Worm (Caenorhabditis elegans) whole organism, early embryonic: Measurements from ENCODE around the gene lsm-8.

ENCODE experiments used
- B0310.2 ChIP-seq: sonication (generic microtip); optimal IDR thresholded peaks from 2 replicates; lab custom pipeline; 2016; ENCODE audit warnings: mild to moderate bottlenecking, missing genetic modification characterization, missing compliant biosample characterization
- F13C5.2 ChIP-seq: sonication (generic microtip); optimal IDR thresholded peaks from 2 replicates; lab custom pipeline; 2017; ENCODE audit warnings: mild to moderate bottlenecking, missing genetic modification characterization, inconsistent platforms, missing compliant biosample characterization
- aly-1 ChIP-seq: sonication (generic microtip); optimal IDR thresholded peaks from 2 replicates; lab custom pipeline; 2016; ENCODE audit warnings: missing genetic modification characterization, missing compliant biosample characterization
- ama-1 ChIP-seq: fragments of 150-350 bp; optimal IDR thresholded peaks from 2 replicates; lab custom pipeline; 2014
- ceh-13 ChIP-seq: fragments of 200-800 bp; sonication (Bioruptor generic); optimal IDR thresholded peaks from 2 replicates; lab custom pipeline; 2018; ENCODE audit warnings: mild to moderate bottlenecking, missing genetic modification characterization, missing compliant biosample characterization
- ceh-36 ChIP-seq: sonication (generic microtip); optimal IDR thresholded peaks from 2 replicates; lab custom pipeline; 2016; ENCODE audit warnings: missing genetic modification characterization, inconsistent platforms, missing compliant biosample characterization
- ets-7 ChIP-seq: sonication (generic microtip); optimal IDR thresholded peaks from 2 replicates; lab custom pipeline; 2016; ENCODE audit warnings: missing genotype, missing genetic modification characterization, missing compliant biosample characterization
- flt-1 ChIP-seq: fragments of 200-800 bp; sonication (Bioruptor generic); IDR thresholded peaks from 2 replicates; pipeline ENCODE4 v1.3.6; 2022; ENCODE audit warnings: missing genetic modification characterization, missing compliant biosample characterization
- hmbx-1 ChIP-seq: sonication (generic microtip); optimal IDR thresholded peaks from 2 replicates; lab custom pipeline; 2016; ENCODE audit warnings: mild to moderate bottlenecking, missing genetic modification characterization, missing compliant biosample characterization
- hmg-4 ChIP-seq: fragments of 200-800 bp; sonication (Bioruptor generic); optimal IDR thresholded peaks from 2 replicates; lab custom pipeline; 2018; ENCODE audit warnings: mild to moderate bottlenecking, missing genetic modification characterization, missing compliant biosample characterization
- hnd-1 ChIP-seq: sonication (generic microtip); optimal IDR thresholded peaks from 2 replicates; lab custom pipeline; 2016; ENCODE audit warnings: missing genetic modification characterization, missing compliant biosample characterization
- pes-1 ChIP-seq: fragments of 200-800 bp; sonication (Bioruptor generic); IDR thresholded peaks from 2 replicates; pipeline ENCODE4 v1.3.6; 2022; ENCODE audit warnings: missing genetic modification reagents, missing genetic modification characterization, missing compliant biosample characterization
- scrt-1 ChIP-seq: fragments of 200-800 bp; sonication (Bioruptor generic); IDR thresholded peaks from 2 replicates; pipeline ENCODE4 v1.3.6; 2022; ENCODE audit warnings: missing genetic modification characterization, missing compliant biosample characterization
- sea-1 ChIP-seq: fragments of 200-800 bp; sonication (Bioruptor generic); conservative IDR thresholded peaks from 2 replicates; pipeline ENCODE4 v1.3.6; 2022; ENCODE audit warnings: missing genetic modification characterization, missing compliant biosample characterization
- tbx-11 ChIP-seq: fragments of 200-800 bp; sonication (Bioruptor generic); IDR thresholded peaks from 2 replicates; pipeline ENCODE4 v1.3.6; 2022; ENCODE audit warnings: missing genetic modification characterization, missing compliant biosample characterization
- tbx-37 ChIP-seq: fragments of 200-800 bp; sonication (Bioruptor generic); conservative IDR thresholded peaks from 2 replicates; pipeline ENCODE4 v1.3.6; 2022; ENCODE audit warnings: missing genetic modification reagents, missing genetic modification characterization, missing compliant biosample characterization
- tra-4 ChIP-seq: sonication (generic microtip); optimal IDR thresholded peaks from 2 replicates; lab custom pipeline; 2017; ENCODE audit warnings: missing genetic modification characterization, missing compliant biosample characterization

lsm-8 gene

DNA sequence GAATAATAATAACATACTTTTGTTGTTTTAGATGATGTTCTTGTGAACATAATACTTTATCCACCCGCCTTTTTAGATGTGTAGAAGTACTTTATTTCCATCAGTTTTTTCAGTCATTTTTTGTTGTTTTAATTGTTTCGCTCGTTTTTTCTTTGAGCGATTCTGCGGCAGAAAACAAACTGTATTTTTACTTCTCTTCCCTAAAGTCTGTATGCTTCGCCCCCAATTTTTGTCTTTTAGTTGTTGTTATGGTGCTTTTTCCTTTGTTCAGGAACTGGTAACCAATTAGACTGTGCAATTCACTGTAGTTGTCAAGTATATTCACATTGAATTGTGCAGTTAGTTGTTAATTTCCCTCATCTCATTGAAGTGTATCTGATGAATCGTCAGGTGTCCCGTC lies 554 bp upstream of the lsm-8 start:
- TF ChIP-seq hmbx-1 (tag; lab: Kevin White, UChicago) (no peak), flt-1 (GFP tag; lab: Robert Waterston, UW) (no peak), pes-1 (no peak), tra-4 (tag; lab: Kevin White, UChicago) (no peak), ceh-13 (GFP tag; lab: Kevin White, UChicago) (no peak), tbx-11 (no peak), sea-1 (GFP tag; lab: Robert Waterston, UW) (no peak), ets-7 (tag; lab: Kevin White, UChicago) (no peak), tbx-37 (GFP tag; lab: Robert Waterston, UW) (no peak)

DNA sequence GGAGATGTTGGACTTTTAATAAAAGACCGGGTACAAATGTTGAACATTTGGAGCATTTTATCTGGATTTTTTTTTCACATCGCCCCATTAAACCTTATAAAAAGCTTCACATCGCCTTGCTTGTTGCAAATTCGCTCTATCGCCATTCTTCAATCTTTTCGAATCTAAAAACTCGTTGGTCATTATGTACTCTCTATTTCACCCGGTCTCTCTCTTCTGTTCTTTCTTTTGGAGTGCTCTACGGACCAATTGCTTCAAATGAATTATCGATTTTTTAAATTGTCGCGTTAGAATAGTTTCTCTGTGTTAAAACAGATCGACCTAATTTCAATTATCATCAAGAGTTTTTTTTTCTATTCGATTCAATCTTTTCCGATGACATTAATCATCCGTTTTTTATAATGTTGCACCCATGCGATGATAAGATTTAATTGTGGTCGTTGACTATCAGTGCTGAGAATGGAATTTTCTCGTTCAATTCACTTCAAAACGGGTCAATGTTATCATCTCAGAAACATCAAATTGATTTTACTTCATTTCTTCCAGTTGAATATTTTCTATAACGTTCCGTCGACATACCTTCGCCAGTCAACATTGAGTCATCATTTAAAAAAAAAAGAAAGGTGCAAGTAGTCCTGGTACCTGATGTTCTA lies 1.2 kb downstream of the lsm-8 start:
- TF ChIP-seq scrt-1 (no peak), ceh-13 (GFP tag; lab: Kevin White, UChicago) (no peak), F13C5.2 (tag; lab: Kevin White, UChicago) (no peak), flt-1 (GFP tag; lab: Robert Waterston, UW) (no peak), tbx-37 (GFP tag; lab: Robert Waterston, UW) (no peak), tra-4 (tag; lab: Kevin White, UChicago) (no peak), ceh-36 (tag; lab: Kevin White, UChicago) (no peak), tbx-11 (no peak)

DNA sequence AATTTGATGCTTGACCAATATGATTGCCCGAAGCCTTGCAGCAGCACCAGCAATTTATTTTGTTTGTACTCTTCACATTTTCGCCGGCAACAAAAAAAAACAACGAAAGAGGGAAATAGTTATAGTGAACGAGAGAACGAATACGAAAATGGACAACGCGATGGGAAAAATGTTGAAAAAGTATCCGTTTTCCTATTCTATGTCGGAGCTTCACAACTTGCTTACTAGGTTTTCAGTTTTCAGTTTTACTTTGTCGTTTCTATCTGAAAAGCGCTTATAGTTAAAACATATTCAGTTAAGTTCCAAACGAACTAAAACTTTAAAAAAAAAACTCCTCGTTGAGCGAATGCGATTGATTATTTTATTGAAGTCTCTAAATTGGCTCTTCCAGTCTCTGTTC lies 1.9 kb downstream of the lsm-8 start:
- TF ChIP-seq sea-1 (GFP tag; lab: Robert Waterston, UW) (no peak), ceh-36 (tag; lab: Kevin White, UChicago) (no peak)

DNA sequence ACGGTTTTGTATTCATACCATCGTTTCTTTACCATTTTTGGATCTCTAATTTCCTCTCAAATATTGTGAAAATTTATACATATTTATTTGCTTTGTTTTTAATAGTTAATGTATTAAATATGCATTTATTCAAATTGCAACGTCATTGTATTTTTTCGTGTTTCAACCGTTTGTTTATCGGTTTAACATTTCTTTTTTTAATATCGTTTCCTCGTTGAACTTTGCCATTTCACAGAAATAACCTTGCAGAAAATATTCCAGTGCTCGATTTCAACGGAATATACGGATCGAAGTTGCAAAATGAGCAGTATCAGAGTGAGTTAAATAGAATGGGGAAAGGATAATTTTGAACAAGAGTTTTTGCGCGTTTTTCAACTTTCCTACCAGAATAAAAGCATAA lies 3.0 kb downstream of the lsm-8 start, which contains the start of gene seu-1:
Gene seu-1 (plus strand): TSS at position 301 of the 400 bp plus-strand sequence.
- TF ChIP-seq aly-1 (tag; lab: Kevin White, UChicago) = no peak

DNA sequence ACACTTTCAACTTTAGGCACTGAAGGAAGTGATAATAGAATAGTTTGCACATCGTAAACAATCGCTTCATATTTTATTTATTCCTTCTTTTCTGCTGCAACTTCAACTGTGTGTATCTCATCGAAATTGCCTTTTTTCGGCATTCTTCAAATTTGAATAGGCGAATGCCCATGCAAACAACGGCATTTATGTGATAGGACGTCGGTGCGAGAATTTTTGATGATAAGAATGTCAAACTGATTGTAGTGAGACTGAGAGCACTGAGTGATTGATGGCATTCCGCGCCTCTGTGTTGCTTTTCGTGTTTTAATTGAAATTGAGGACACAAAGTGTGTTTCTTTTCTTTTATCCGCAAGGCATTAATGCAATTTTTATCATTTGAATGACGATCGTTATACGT lies 4.5 kb downstream of the lsm-8 start:
- TF ChIP-seq ama-1 (lab: Kevin White, UChicago) = no peak
- no peak for TF ChIP-seq B0310.2 (tag; lab: Kevin White, UChicago)
- TF ChIP-seq scrt-1 = no peak
- no peak for TF ChIP-seq sea-1 (GFP tag; lab: Robert Waterston, UW)
- TF ChIP-seq hnd-1 (tag; lab: Kevin White, UChicago) = no peak
- TF ChIP-seq hmbx-1 (tag; lab: Kevin White, UChicago) = no peak
- no peak for TF ChIP-seq tbx-37 (GFP tag; lab: Robert Waterston, UW)
- no peak for TF ChIP-seq ets-7 (tag; lab: Kevin White, UChicago)
- TF ChIP-seq hmg-4 (GFP tag; lab: Kevin White, UChicago) = no peak
- TF ChIP-seq pes-1 = no peak
- no peak for TF ChIP-seq aly-1 (tag; lab: Kevin White, UChicago)
- no peak for TF ChIP-seq flt-1 (GFP tag; lab: Robert Waterston, UW)
- no peak for TF ChIP-seq ceh-13 (GFP tag; lab: Kevin White, UChicago)
- TF ChIP-seq tra-4 (tag; lab: Kevin White, UChicago) = no peak
- TF ChIP-seq tbx-11 = no peak

DNA sequence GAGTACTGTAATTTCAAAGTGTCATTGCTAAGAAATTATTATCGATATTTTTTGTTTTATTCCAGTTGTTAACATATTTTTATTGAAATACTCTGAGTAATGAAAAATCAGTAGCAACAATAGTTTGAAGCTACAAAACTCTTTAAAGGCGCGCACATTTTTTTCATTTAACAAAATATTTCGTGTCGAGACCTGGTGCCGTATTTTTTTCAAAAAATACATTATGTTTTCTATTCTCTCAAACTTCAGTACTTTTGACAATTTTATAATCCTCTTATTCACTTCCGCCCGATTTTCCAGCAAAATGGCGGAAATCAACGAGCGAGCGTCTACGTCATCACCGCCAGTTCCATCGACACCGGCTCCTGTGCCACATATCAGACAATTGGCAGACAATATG lies 7.6 kb downstream of the lsm-8 start, which contains the start of gene blos-2:
Gene blos-2 (plus strand): TSS at position 301 of the 400 bp plus-strand sequence.
- TF ChIP-seq sea-1 (GFP tag; lab: Robert Waterston, UW) (no peak), aly-1 (tag; lab: Kevin White, UChicago) (no peak), ets-7 (tag; lab: Kevin White, UChicago) (no peak), ceh-36 (tag; lab: Kevin White, UChicago) (no peak)

DNA sequence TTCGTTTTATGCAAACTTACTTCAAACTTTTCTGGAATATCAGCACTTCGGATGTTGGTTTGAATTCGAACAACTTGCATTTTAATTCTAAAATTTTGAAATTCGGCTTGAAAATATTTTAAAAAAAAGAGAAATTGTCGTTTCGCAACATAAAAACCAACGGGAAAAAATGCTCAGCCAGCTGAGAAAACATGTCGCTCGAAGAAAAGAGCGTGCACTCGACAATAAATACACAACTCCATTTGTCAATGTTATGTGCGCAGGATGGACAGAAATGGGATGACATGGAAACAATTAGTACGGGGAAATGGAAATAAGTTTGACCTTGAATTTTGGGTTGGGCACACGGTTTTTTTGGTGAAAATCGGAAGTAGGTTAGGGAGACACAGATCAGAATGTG lies 9.6 kb downstream of the lsm-8 start, which contains the start of gene mif-4:
Gene mif-4 (minus strand): TSS at position 87 of the 400 bp plus-strand sequence.
- TF ChIP-seq tra-4 (tag; lab: Kevin White, UChicago) = no peak
- TF ChIP-seq ceh-13 (GFP tag; lab: Kevin White, UChicago) = no peak
- no peak for TF ChIP-seq scrt-1
- TF ChIP-seq aly-1 (tag; lab: Kevin White, UChicago) = no peak
- no peak for TF ChIP-seq F13C5.2 (tag; lab: Kevin White, UChicago)
- TF ChIP-seq hmg-4 (GFP tag; lab: Kevin White, UChicago) = no peak
- TF ChIP-seq flt-1 (GFP tag; lab: Robert Waterston, UW) = no peak
- TF ChIP-seq pes-1 = no peak
- no peak for TF ChIP-seq B0310.2 (tag; lab: Kevin White, UChicago)
- no peak for TF ChIP-seq hmbx-1 (tag; lab: Kevin White, UChicago)
- TF ChIP-seq ama-1 (lab: Kevin White, UChicago) = no peak
- no peak for TF ChIP-seq hnd-1 (tag; lab: Kevin White, UChicago)
- no peak for TF ChIP-seq sea-1 (GFP tag; lab: Robert Waterston, UW)
- TF ChIP-seq tbx-37 (GFP tag; lab: Robert Waterston, UW) = no peak
- no peak for TF ChIP-seq tbx-11
- TF ChIP-seq ets-7 (tag; lab: Kevin White, UChicago) = no peak
- no peak for TF ChIP-seq ceh-36 (tag; lab: Kevin White, UChicago)

DNA sequence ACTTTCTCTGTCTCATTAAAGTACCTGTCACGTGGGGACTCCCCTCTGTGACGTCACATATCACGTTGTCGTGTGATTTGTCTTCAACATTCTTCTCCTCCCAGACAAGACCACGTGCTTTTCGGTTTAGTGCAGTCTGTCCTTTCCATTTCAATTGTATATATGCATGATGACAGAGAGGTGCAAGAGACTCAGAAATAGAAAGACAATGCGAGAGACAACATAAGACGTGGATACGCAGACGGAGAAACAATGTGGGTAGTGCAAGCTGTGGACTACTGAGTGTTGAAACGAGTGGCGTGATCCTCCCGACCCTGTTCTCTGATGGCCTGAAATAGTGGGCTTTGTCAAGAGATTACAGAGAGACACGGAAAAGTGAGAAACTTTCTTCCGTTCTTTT lies 10.4 kb downstream of the lsm-8 start:
- no peak for TF ChIP-seq F13C5.2 (tag; lab: Kevin White, UChicago)
- TF ChIP-seq tbx-11 = no peak
- no peak for TF ChIP-seq tra-4 (tag; lab: Kevin White, UChicago)
- no peak for TF ChIP-seq pes-1
- no peak for TF ChIP-seq hmbx-1 (tag; lab: Kevin White, UChicago)
- TF ChIP-seq aly-1 (tag; lab: Kevin White, UChicago) = no peak
- TF ChIP-seq flt-1 (GFP tag; lab: Robert Waterston, UW) = no peak
- no peak for TF ChIP-seq ceh-13 (GFP tag; lab: Kevin White, UChicago)
- no peak for TF ChIP-seq hnd-1 (tag; lab: Kevin White, UChicago)
